Fruit fly (Drosophila melanogaster) whole organism, adult: Measurements from ENCODE around the gene CG9951.

Source experiments
- CG11617 ChIP-seq: fragments of 200-800 bp; sonication (Bioruptor generic); optimal IDR thresholded peaks from 2 replicates; lab custom pipeline; 2017; ENCODE audit warnings: mild to moderate bottlenecking, missing biosample characterization, missing genetic modification reagents, missing genetic modification characterization
- CG12768 ChIP-seq: fragments of 200-800 bp; sonication (Bioruptor generic); optimal IDR thresholded peaks from 2 replicates; lab custom pipeline; 2017; ENCODE audit warnings: missing biosample characterization, missing genetic modification characterization, mild to moderate bottlenecking, moderate library complexity, missing genetic modification reagents
- CG14711 ChIP-seq: fragments of 200-800 bp; sonication (Bioruptor generic); optimal IDR thresholded peaks from 2 replicates; lab custom pipeline; 2018; ENCODE audit warnings: missing biosample characterization, mild to moderate bottlenecking, missing genetic modification characterization, moderate library complexity
- CG1620 ChIP-seq: fragments of 200-800 bp; sonication (Bioruptor generic); optimal IDR thresholded peaks from 2 replicates; lab custom pipeline; 2016; ENCODE audit warnings: missing biosample characterization, missing genetic modification characterization
- CG33017 ChIP-seq: fragments of 200-800 bp; sonication (Bioruptor generic); optimal IDR thresholded peaks from 2 replicates; lab custom pipeline; 2018; ENCODE audit warnings: missing biosample characterization, mild to moderate bottlenecking, missing genetic modification characterization, moderate library complexity
- CG7045 ChIP-seq: fragments of 200-800 bp; sonication (Bioruptor generic); optimal IDR thresholded peaks from 2 replicates; lab custom pipeline; 2017; ENCODE audit warnings: missing biosample characterization, mild to moderate bottlenecking, missing genetic modification characterization
- CG7101 ChIP-seq: fragments of 200-800 bp; sonication (Bioruptor generic); optimal IDR thresholded peaks from 2 replicates; lab custom pipeline; 2018; ENCODE audit warnings: missing biosample characterization, mild to moderate bottlenecking, missing genetic modification characterization, moderate library complexity
- Hr96 ChIP-seq: fragments of 200-800 bp; sonication (Bioruptor generic); optimal IDR thresholded peaks from 2 replicates; lab custom pipeline; 2016; ENCODE audit warnings: missing biosample characterization, missing genetic modification characterization
- Mnt ChIP-seq: fragments of 200-800 bp; sonication (Bioruptor generic); optimal IDR thresholded peaks from 2 replicates; lab custom pipeline; 2016; ENCODE audit warnings: missing biosample characterization, mild to moderate bottlenecking, missing genetic modification characterization
- bab1 ChIP-seq: fragments of 200-800 bp; sonication (Bioruptor generic); optimal IDR thresholded peaks from 3 replicates; lab custom pipeline; 2019; ENCODE audit warnings: missing biosample characterization, mild to moderate bottlenecking, missing genetic modification characterization, moderate library complexity
- cic ChIP-seq: fragments of 200-800 bp; sonication (Bioruptor generic); optimal IDR thresholded peaks from 2 replicates; lab custom pipeline; 2017; ENCODE audit warnings: missing biosample characterization, mild to moderate bottlenecking, missing genetic modification characterization, moderate library complexity
- cnc ChIP-seq, 2 experiments: fragments of >200 bp; optimal IDR thresholded peaks; 2 replicates each; lab custom pipeline; 2017
- tj ChIP-seq: fragments of 200-800 bp; sonication (Bioruptor generic); optimal IDR thresholded peaks from 3 replicates; lab custom pipeline; 2017; ENCODE audit warnings: missing biosample characterization, mild to moderate bottlenecking, missing genetic modification characterization, moderate library complexity

DNA sequence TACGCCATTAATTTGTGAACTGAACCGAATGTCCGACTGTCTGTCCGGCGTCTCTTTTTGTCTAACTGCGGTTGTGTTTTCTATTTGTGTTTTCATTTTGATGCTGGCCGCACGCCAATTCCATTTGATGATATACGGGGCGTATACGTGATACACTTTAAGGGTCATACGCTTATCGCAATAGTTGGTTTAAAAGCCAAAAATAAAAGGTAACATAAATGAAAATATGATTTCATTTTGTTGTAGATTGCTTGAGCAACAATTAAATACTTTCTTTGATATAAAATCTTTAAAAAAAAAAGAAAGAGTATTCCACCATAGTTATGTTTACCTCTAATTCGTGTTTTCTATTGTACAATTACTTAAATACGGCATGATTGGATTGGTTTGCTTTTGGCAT lies 22.1 kb downstream of the CG9951 start:
- TF ChIP-seq tj (GFP tag; lab: Kevin White, UChicago) (no peak), CG11617 (no peak), bab1 (no peak), CG1620 (GFP tag; lab: Kevin White, UChicago) (no peak), CG7101 (tag; lab: Kevin White, UChicago) (no peak), CG7045 (GFP tag; lab: Kevin White, UChicago) (no peak), CG12768 (GFP tag; lab: Kevin White, UChicago) (no peak), Mnt (GFP tag; lab: Kevin White, UChicago) (no peak), cic (GFP tag; lab: Kevin White, UChicago) (no peak), Hr96 (GFP tag; lab: Kevin White, UChicago) (no peak), cnc (optimal IDR thresholded peaks at IDR 0.05; lab: Kevin White, UChicago) (no peak), CG33017 (tag; lab: Kevin White, UChicago) (peak; percentile 45), CG14711 (tag; lab: Kevin White, UChicago) (no peak)
